Worm (Caenorhabditis elegans): ENCODE data around the gene srw-69.

srw-69 gene

DNA sequence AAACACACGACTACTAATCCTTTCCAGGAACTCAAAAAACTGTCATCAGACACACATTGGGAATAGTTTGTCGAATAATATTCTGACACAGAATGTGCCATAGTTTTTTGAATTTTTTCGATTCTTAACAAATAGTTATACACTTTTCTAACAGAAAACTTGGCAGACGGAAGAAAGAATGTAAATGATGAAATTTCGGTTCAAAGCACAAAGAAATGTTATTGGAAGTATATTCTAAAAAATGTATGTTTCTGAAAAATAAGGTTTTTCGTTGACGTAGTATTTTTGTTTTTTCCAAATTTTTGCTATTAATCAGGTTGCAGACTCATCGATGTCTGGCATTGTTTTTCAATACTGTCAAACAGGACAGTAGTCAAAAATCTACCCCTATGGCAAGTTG, 32.1 kb upstream of the srw-69 start, which contains the start of gene srh-92:
Gene srh-92, minus strand, starts transcription at position 101 of the 400 bp plus-strand sequence.
- TF ChIP-seq mxl-3 (GFP tag; optimal IDR thresholded peaks at IDR 0.05), result no peak
- no peak for TF ChIP-seq nhr-237 (tag; optimal IDR thresholded peaks at IDR 0.05)
- no peak for TF ChIP-seq vab-7 (GFP tag; IDR thresholded peaks at IDR 0.05)
- no peak for TF ChIP-seq zip-2 (tag; optimal IDR thresholded peaks at IDR 0.05)
- TF ChIP-seq Y48G9A.11 (GFP tag; IDR thresholded peaks at IDR 0.05), result no peak
- TF ChIP-seq lin-39 (tag; optimal IDR thresholded peaks at IDR 0.05), result no peak
- no peak for TF ChIP-seq ztf-7 (tag; optimal IDR thresholded peaks at IDR 0.05)
- no peak for TF ChIP-seq T26A8.4 (GFP tag; IDR thresholded peaks at IDR 0.05)
- no peak for TF ChIP-seq dmd-8 (GFP tag; IDR thresholded peaks at IDR 0.05)
- TF ChIP-seq ama-1 (optimal IDR thresholded peaks at IDR 0.05), result no peak

DNA sequence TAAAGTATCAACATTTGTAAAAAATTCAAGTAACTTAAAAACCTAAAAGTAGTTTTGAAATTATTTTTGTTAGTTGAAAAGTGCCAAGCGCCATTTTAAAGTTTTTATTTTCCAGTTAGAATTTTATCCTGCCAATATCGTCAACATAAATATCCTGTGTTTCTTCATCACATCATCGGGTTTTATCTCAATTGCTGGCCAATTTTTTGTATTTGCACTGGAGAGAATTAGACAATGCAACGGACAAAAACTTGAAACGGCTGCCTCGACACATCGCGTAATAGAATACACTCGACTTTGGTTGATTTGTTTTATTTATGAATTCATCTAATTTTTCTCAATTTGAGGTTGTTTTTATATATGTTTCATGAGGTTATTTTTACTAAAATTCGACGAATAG, 26.2 kb upstream of the srw-69 start, which contains the start of gene F25E5.2:
Gene F25E5.2, plus strand, starts transcription at position 301 of the 400 bp plus-strand sequence.
- TF ChIP-seq daf-19 (GFP tag; conservative IDR thresholded peaks at IDR 0.05) (no peak), zfp-3 (GFP tag; conservative IDR thresholded peaks at IDR 0.05) (no peak), T20F7.1 (GFP tag; optimal IDR thresholded peaks at IDR 0.05) (no peak), zfp-2 (tag; optimal IDR thresholded peaks at IDR 0.05) (no peak), spr-3 (GFP tag; optimal IDR thresholded peaks at IDR 0.05) (no peak), ztf-11 (tag; optimal IDR thresholded peaks at IDR 0.05) (no peak), madf-9 (GFP tag; conservative IDR thresholded peaks at IDR 0.05) (no peak), nhr-102 (tag; optimal IDR thresholded peaks at IDR 0.05) (no peak), dpl-1 (GFP tag; optimal IDR thresholded peaks at IDR 0.05) (no peak), D1046.2 (GFP tag; IDR thresholded peaks at IDR 0.05) (no peak), ctbp-1 (GFP tag; IDR thresholded peaks at IDR 0.05) (no peak), ceh-32 (tag; optimal IDR thresholded peaks at IDR 0.05; ENCODE audit: poor library complexity) (no peak), ceh-62 (tag; optimal IDR thresholded peaks at IDR 0.05) (no peak), daf-16 (GFP tag; optimal IDR thresholded peaks at IDR 0.05) (no peak), daf-16 (tag; optimal IDR thresholded peaks at IDR 0.05) (no peak), madf-5 (GFP tag; IDR thresholded peaks at IDR 0.05) (no peak), nhr-48 (tag; optimal IDR thresholded peaks at IDR 0.05) (no peak)

DNA sequence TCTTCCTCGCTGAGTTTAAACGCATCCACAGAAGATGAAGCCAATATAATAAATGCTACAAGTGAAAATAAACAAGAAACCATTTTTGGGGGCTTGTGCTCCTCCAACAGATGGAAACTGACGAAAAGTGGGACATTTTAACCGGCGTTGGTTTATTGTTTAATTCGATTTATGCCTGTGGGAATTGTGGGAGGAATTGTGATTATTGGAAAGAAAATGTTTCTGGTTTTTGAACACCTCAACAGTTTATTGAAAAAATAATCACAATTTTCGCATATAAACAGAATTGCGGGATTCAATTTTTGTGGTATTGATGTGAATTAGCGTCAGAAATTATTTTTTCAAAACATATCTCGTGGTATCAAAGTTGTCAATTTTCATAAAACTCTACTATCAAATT, 25.5 kb upstream of the srw-69 start, which contains the start of gene try-8:
Gene try-8, minus strand, starts transcription at position 101 of the 400 bp plus-strand sequence.
- no peak for TF ChIP-seq lin-15B (tag; optimal IDR thresholded peaks at IDR 0.05)
- no peak for TF ChIP-seq ctbp-1 (GFP tag; IDR thresholded peaks at IDR 0.05)
- TF ChIP-seq F26F4.8 (GFP tag; conservative IDR thresholded peaks at IDR 0.05), result no peak
- TF ChIP-seq Y75B8A.6 (GFP tag; IDR thresholded peaks at IDR 0.05), result no peak
- no peak for TF ChIP-seq daf-16 (GFP tag; optimal IDR thresholded peaks at IDR 0.05)
- no peak for TF ChIP-seq daf-16 (tag; optimal IDR thresholded peaks at IDR 0.05)
- TF ChIP-seq dmd-8 (GFP tag; IDR thresholded peaks at IDR 0.05), result no peak
- TF ChIP-seq dpl-1 (GFP tag; optimal IDR thresholded peaks at IDR 0.05), result no peak
- no peak for TF ChIP-seq lin-39 (tag; optimal IDR thresholded peaks at IDR 0.05)
- no peak for TF ChIP-seq set-16 (GFP tag; IDR thresholded peaks at IDR 0.05)
- TF ChIP-seq nhr-48 (tag; optimal IDR thresholded peaks at IDR 0.05), result no peak
- no peak for TF ChIP-seq ceh-62 (tag; optimal IDR thresholded peaks at IDR 0.05)
- no peak for TF ChIP-seq T26A8.4 (GFP tag; IDR thresholded peaks at IDR 0.05)
- TF ChIP-seq ztf-7 (tag; optimal IDR thresholded peaks at IDR 0.05), result no peak
- no peak for TF ChIP-seq lin-38 (GFP tag; IDR thresholded peaks at IDR 0.05)

DNA sequence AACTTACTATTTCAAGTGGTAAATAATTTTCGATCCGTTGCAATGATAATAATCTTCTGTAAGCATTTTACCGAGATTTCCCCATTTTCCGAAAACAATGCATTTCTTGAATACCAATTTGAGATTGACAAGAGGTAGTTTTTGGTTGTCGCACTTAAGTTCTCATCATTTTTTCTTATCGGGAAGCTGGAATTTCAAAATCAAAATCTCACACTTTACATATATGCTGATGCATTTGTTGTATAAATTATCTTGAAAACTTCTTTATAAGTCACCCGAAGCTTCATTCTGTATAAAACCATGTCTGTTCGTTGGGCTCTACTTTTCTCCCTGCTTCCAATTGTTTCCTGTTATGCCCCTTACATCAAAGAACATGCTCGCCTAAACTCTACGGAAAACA, 22.6 kb upstream of the srw-69 start, which contains the start of gene try-11:
Gene try-11, plus strand, starts transcription at position 301 of the 400 bp plus-strand sequence.
- TF ChIP-seq tra-1 (GFP tag; IDR thresholded peaks at IDR 0.05), result no peak
- no peak for TF ChIP-seq hif-1 (tag; optimal IDR thresholded peaks at IDR 0.05)
- no peak for TF ChIP-seq ceh-20 (GFP tag; IDR thresholded peaks at IDR 0.05)
- TF ChIP-seq ztf-7 (tag; optimal IDR thresholded peaks at IDR 0.05), result no peak
- TF ChIP-seq ceh-62 (tag; optimal IDR thresholded peaks at IDR 0.05), result no peak
- TF ChIP-seq fkh-10 (GFP tag; optimal IDR thresholded peaks at IDR 0.05), result no peak
- no peak for TF ChIP-seq daf-16 (GFP tag; optimal IDR thresholded peaks at IDR 0.05)
- TF ChIP-seq daf-16 (tag; optimal IDR thresholded peaks at IDR 0.05), result no peak
